Fruit fly (Drosophila melanogaster): Measurements from ENCODE around the gene cal1.

cal1 gene

dm6 chr3R:17059811-17060169 is 28.3 kb upstream of the cal1 start:
- TF ChIP-seq usp (GFP tag; optimal IDR thresholded peaks at IDR 0.05) (no peak), Dif (GFP tag; optimal IDR thresholded peaks at IDR 0.05; ENCODE audit: partially characterized antibody) (peak; percentile 34), dl (GFP tag; optimal IDR thresholded peaks at IDR 0.05; ENCODE audit: insufficient read depth in 1 of 2, partially characterized antibody in 2 of 2) (peak in 1 of 2 experiments; percentile 27)

dm6 chr3R:17060244-17060664 is 27.8 kb upstream of the cal1 start:
- TF ChIP-seq N (GFP tag; optimal IDR thresholded peaks at IDR 0.05) = no peak
- no peak for TF ChIP-seq Sp1 (GFP tag; optimal IDR thresholded peaks at IDR 0.05)
- TF ChIP-seq foxo (GFP tag; optimal IDR thresholded peaks at IDR 0.05) = peak in 1 of 2 experiments; percentile 20
- no peak for TF ChIP-seq lola (GFP tag; optimal IDR thresholded peaks at IDR 0.05)
- no peak for TF ChIP-seq CG32264 (GFP tag; optimal IDR thresholded peaks at IDR 0.05)
- peak; percentile 16 for TF ChIP-seq fru (GFP tag; optimal IDR thresholded peaks at IDR 0.05)
- no peak for TF ChIP-seq dl (GFP tag; optimal IDR thresholded peaks at IDR 0.05; ENCODE audit: insufficient read depth in 1 of 2, partially characterized antibody in 2 of 2)
- no peak for TF ChIP-seq Rel (GFP tag; optimal IDR thresholded peaks at IDR 0.05)
- TF ChIP-seq Rel (tag; optimal IDR thresholded peaks at IDR 0.05) = no peak
- peak; percentile 31 for TF ChIP-seq ey (GFP tag; optimal IDR thresholded peaks at IDR 0.05)
- TF ChIP-seq psq (GFP tag; optimal IDR thresholded peaks at IDR 0.05) = peak; percentile 12
- TF ChIP-seq CrebA (GFP tag; optimal IDR thresholded peaks at IDR 0.05; ENCODE audit: borderline replicate concordance) = no peak
- TF ChIP-seq sv (GFP tag; optimal IDR thresholded peaks at IDR 0.05) = peak; percentile 32
- peak; percentile 20 for TF ChIP-seq woc (GFP tag; optimal IDR thresholded peaks at IDR 0.05)

- TF ChIP-seq CG9705 (GFP tag; optimal IDR thresholded peaks at IDR 0.05) (no peak), Jra (GFP tag; optimal IDR thresholded peaks at IDR 0.05) (no peak), Sp1 (GFP tag; optimal IDR thresholded peaks at IDR 0.05) (no peak), Abd-B (GFP tag; optimal IDR thresholded peaks at IDR 0.05) (no peak), lola (GFP tag; optimal IDR thresholded peaks at IDR 0.05) (no peak)
Observed at dm6 chr3R:17060809-17061394, 27.2 kb upstream of the cal1 start.

- TF ChIP-seq Rel (GFP tag; optimal IDR thresholded peaks at IDR 0.05) = peak; percentile 61
- no peak for TF ChIP-seq Rel (tag; optimal IDR thresholded peaks at IDR 0.05)
- peak; percentile 38 for TF ChIP-seq Hr83 (GFP tag; optimal IDR thresholded peaks at IDR 0.05; ENCODE audit: poor library complexity, severe bottlenecking)
- peak; percentile 79 for TF ChIP-seq brk (GFP tag; optimal IDR thresholded peaks at IDR 0.05)
- TF ChIP-seq Dif (GFP tag; optimal IDR thresholded peaks at IDR 0.05; ENCODE audit: partially characterized antibody) = peak; percentile 56
- TF ChIP-seq dl (GFP tag; optimal IDR thresholded peaks at IDR 0.05; ENCODE audit: insufficient read depth in 1 of 2, partially characterized antibody in 2 of 2) = peak in 1 of 2 experiments; percentile 9
- no peak for TF ChIP-seq ey (GFP tag; optimal IDR thresholded peaks at IDR 0.05)
- TF ChIP-seq HLH106 (tag; optimal IDR thresholded peaks at IDR 0.05) = peak; percentile 2
- no peak for TF ChIP-seq Abd-B (GFP tag; optimal IDR thresholded peaks at IDR 0.05)
- no peak for TF ChIP-seq pan (optimal IDR thresholded peaks at IDR 0.05)
- TF ChIP-seq fru (GFP tag; optimal IDR thresholded peaks at IDR 0.05) = peak; percentile 32
- peak; percentile 7 for TF ChIP-seq psq (GFP tag; optimal IDR thresholded peaks at IDR 0.05)
- TF ChIP-seq Vsx2 (GFP tag; optimal IDR thresholded peaks at IDR 0.05; ENCODE audit: partially characterized antibody) = peak; percentile 29
Observed at dm6 chr3R:17061736-17062371, 26.2 kb upstream of the cal1 start.

dm6 chr3R:17062705-17063104 is 25.4 kb upstream of the cal1 start:
- TF ChIP-seq CrebA (GFP tag; optimal IDR thresholded peaks at IDR 0.05; ENCODE audit: borderline replicate concordance) = no peak
- TF ChIP-seq jim (GFP tag; optimal IDR thresholded peaks at IDR 0.05) = no peak
- TF ChIP-seq Dfd (GFP tag; optimal IDR thresholded peaks at IDR 0.05) = no peak
- TF ChIP-seq Dif (GFP tag; optimal IDR thresholded peaks at IDR 0.05; ENCODE audit: partially characterized antibody) = peak; percentile 27
- no peak for TF ChIP-seq Hnf4 (GFP tag; optimal IDR thresholded peaks at IDR 0.05)

dm6 chr3R:17063763-17064162 is 24.3 kb upstream of the cal1 start:
- TF ChIP-seq dmrt93B (GFP tag; optimal IDR thresholded peaks at IDR 0.05) = no peak
- TF ChIP-seq Abd-B (GFP tag; optimal IDR thresholded peaks at IDR 0.05) = no peak
- no peak for TF ChIP-seq usp (GFP tag; optimal IDR thresholded peaks at IDR 0.05)
- TF ChIP-seq CrebA (GFP tag; optimal IDR thresholded peaks at IDR 0.05; ENCODE audit: borderline replicate concordance) = no peak
- TF ChIP-seq rgr (GFP tag; optimal IDR thresholded peaks at IDR 0.05) = no peak
- TF ChIP-seq CG32264 (GFP tag; optimal IDR thresholded peaks at IDR 0.05) = no peak
- TF ChIP-seq Hr78 (GFP tag; optimal IDR thresholded peaks at IDR 0.05) = no peak
- no peak for TF ChIP-seq tai (GFP tag; optimal IDR thresholded peaks at IDR 0.05)
- TF ChIP-seq HLH106 (tag; optimal IDR thresholded peaks at IDR 0.05) = no peak
- no peak for TF ChIP-seq psq (GFP tag; optimal IDR thresholded peaks at IDR 0.05)
- no peak for TF ChIP-seq Dif (GFP tag; optimal IDR thresholded peaks at IDR 0.05; ENCODE audit: partially characterized antibody)
- TF ChIP-seq brk (GFP tag; optimal IDR thresholded peaks at IDR 0.05) = no peak
- no peak for TF ChIP-seq ey (GFP tag; optimal IDR thresholded peaks at IDR 0.05)
- TF ChIP-seq foxo (GFP tag; optimal IDR thresholded peaks at IDR 0.05) = no peak
- no peak for TF ChIP-seq N (GFP tag; optimal IDR thresholded peaks at IDR 0.05)
- no peak for TF ChIP-seq Myc (optimal IDR thresholded peaks at IDR 0.05)
